Worm (Caenorhabditis elegans) whole organism, late embryonic: ENCODE measurements around the gene mrpl-22.

Experiments
- C08G9.2 ChIP-seq: sonication (generic microtip); optimal IDR thresholded peaks from 2 replicates; lab custom pipeline; 2016; ENCODE audit warnings: mild to moderate bottlenecking, missing genetic modification characterization, moderate library complexity, missing compliant biosample characterization
- C38D4.7 ChIP-seq: fragments of 200-800 bp; sonication (Bioruptor generic); optimal IDR thresholded peaks from 2 replicates; lab custom pipeline; 2018; ENCODE audit warnings: mild to moderate bottlenecking, missing genetic modification characterization, moderate library complexity, missing compliant biosample characterization
- F13H6.1 ChIP-seq: sonication (generic microtip); optimal IDR thresholded peaks from 2 replicates; lab custom pipeline; 2016; ENCODE audit warnings: missing genetic modification characterization, missing compliant biosample characterization
- K02D7.2 ChIP-seq: sonication (generic microtip); optimal IDR thresholded peaks from 2 replicates; lab custom pipeline; 2017; ENCODE audit warnings: mild to moderate bottlenecking, missing genetic modification characterization, missing compliant biosample characterization
- K09A11.1 ChIP-seq: sonication (generic microtip); optimal IDR thresholded peaks from 2 replicates; lab custom pipeline; 2017; ENCODE audit warnings: antibody characterized with exemption, mild to moderate bottlenecking, missing genetic modification characterization, missing compliant biosample characterization; ENCODE audit not compliant: insufficient read depth
- T23F11.4 ChIP-seq: fragments of 200-800 bp; sonication (Bioruptor generic); optimal IDR thresholded peaks from 2 replicates; lab custom pipeline; 2018; ENCODE audit warnings: mild to moderate bottlenecking, missing genetic modification characterization, missing compliant biosample characterization
- Y22D7AL.16 ChIP-seq: sonication (generic microtip); optimal IDR thresholded peaks from 2 replicates; lab custom pipeline; 2016; ENCODE audit warnings: missing genetic modification characterization, missing compliant biosample characterization
- ceh-14 ChIP-seq: sonication (generic microtip); optimal IDR thresholded peaks from 2 replicates; lab custom pipeline; 2016; ENCODE audit warnings: missing genotype, missing genetic modification characterization, missing compliant biosample characterization
- ceh-19 ChIP-seq: fragments of 200-800 bp; sonication (Bioruptor generic); optimal IDR thresholded peaks from 2 replicates; lab custom pipeline; 2018; ENCODE audit warnings: mild to moderate bottlenecking, missing genetic modification characterization, missing compliant biosample characterization
- ceh-2 ChIP-seq: sonication (generic microtip); optimal IDR thresholded peaks from 2 replicates; lab custom pipeline; 2016; ENCODE audit warnings: missing genotype, missing genetic modification characterization, missing compliant biosample characterization
- ceh-24 ChIP-seq: sonication (generic microtip); optimal IDR thresholded peaks from 2 replicates; lab custom pipeline; 2016; ENCODE audit warnings: mild to moderate bottlenecking, missing genetic modification characterization, missing compliant biosample characterization
- ceh-31 ChIP-seq: sonication (generic microtip); optimal IDR thresholded peaks from 2 replicates; lab custom pipeline; 2016; ENCODE audit warnings: missing genetic modification characterization, missing compliant biosample characterization
- ceh-34 ChIP-seq: sonication (generic microtip); optimal IDR thresholded peaks from 2 replicates; lab custom pipeline; 2016; ENCODE audit warnings: mild to moderate bottlenecking, missing genetic modification characterization, missing compliant biosample characterization
- ceh-45 ChIP-seq: fragments of 200-800 bp; sonication (Bioruptor generic); IDR thresholded peaks from 2 replicates; pipeline ENCODE4 v1.3.6; 2022; ENCODE audit warnings: missing genetic modification reagents, missing genetic modification characterization, missing compliant biosample characterization
- ceh-48 ChIP-seq: sonication (generic microtip); optimal IDR thresholded peaks from 2 replicates; lab custom pipeline; 2016; ENCODE audit warnings: missing genetic modification characterization, inconsistent platforms, missing compliant biosample characterization
- ceh-6 ChIP-seq: fragments of 200-800 bp; sonication (Bioruptor generic); optimal IDR thresholded peaks from 2 replicates; lab custom pipeline; 2018; ENCODE audit warnings: mild to moderate bottlenecking, missing genetic modification characterization, missing compliant biosample characterization
- ceh-9 ChIP-seq: sonication (generic microtip); optimal IDR thresholded peaks from 2 replicates; lab custom pipeline; 2016; ENCODE audit warnings: mild to moderate bottlenecking, missing genetic modification characterization, inconsistent platforms, missing compliant biosample characterization
- dmd-4 ChIP-seq: sonication (generic microtip); optimal IDR thresholded peaks from 2 replicates; lab custom pipeline; 2016; ENCODE audit warnings: borderline replicate concordance, missing genetic modification characterization, missing compliant biosample characterization
- dve-1 ChIP-seq: sonication (generic microtip); optimal IDR thresholded peaks from 2 replicates; lab custom pipeline; 2017; ENCODE audit warnings: antibody characterized with exemption, mild to moderate bottlenecking, missing genetic modification characterization, missing compliant biosample characterization
- elt-2 ChIP-seq: sonication (generic microtip); optimal IDR thresholded peaks from 2 replicates; lab custom pipeline; 2016; ENCODE audit warnings: missing genetic modification reagents, missing genetic modification characterization, missing compliant biosample characterization
- ets-4 ChIP-seq: sonication (generic microtip); optimal IDR thresholded peaks from 2 replicates; lab custom pipeline; 2016; ENCODE audit warnings: missing genetic modification characterization, missing compliant biosample characterization
- eyg-1 ChIP-seq: sonication (generic microtip); optimal IDR thresholded peaks from 2 replicates; lab custom pipeline; 2016; ENCODE audit warnings: missing genotype, missing genetic modification characterization, missing compliant biosample characterization
- fkh-10 ChIP-seq: fragments of 150-350 bp; optimal IDR thresholded peaks from 2 replicates; lab custom pipeline; 2014; ENCODE audit warnings: missing biosample characterization, missing genetic modification reagents, missing genetic modification characterization
- gmeb-2 ChIP-seq: sonication (generic microtip); optimal IDR thresholded peaks from 2 replicates; lab custom pipeline; 2016; ENCODE audit warnings: missing genetic modification characterization, inconsistent platforms, missing compliant biosample characterization
- hlh-15 ChIP-seq: sonication (generic microtip); optimal IDR thresholded peaks from 2 replicates; lab custom pipeline; 2016; ENCODE audit warnings: missing genetic modification characterization, missing compliant biosample characterization
- hlh-6 ChIP-seq: sonication (generic microtip); optimal IDR thresholded peaks from 2 replicates; lab custom pipeline; 2016; ENCODE audit warnings: missing genotype, missing genetic modification characterization, missing compliant biosample characterization
- lim-6 ChIP-seq: sonication (generic microtip); optimal IDR thresholded peaks from 2 replicates; lab custom pipeline; 2016; ENCODE audit warnings: missing genetic modification characterization, missing compliant biosample characterization
- madf-2 ChIP-seq: sonication (generic microtip); optimal IDR thresholded peaks from 2 replicates; lab custom pipeline; 2017; ENCODE audit warnings: missing genetic modification characterization, missing compliant biosample characterization
- mec-3 ChIP-seq: sonication (generic microtip); optimal IDR thresholded peaks from 2 replicates; lab custom pipeline; 2016; ENCODE audit warnings: borderline replicate concordance, missing genetic modification characterization, missing compliant biosample characterization
- nfya-1 ChIP-seq: sonication (generic microtip); optimal IDR thresholded peaks from 2 replicates; lab custom pipeline; 2017; ENCODE audit warnings: missing genetic modification characterization, mild to moderate bottlenecking, missing compliant biosample characterization, antibody characterized with exemption, moderate library complexity
- nhr-11 ChIP-seq: fragments of 150-350 bp; optimal IDR thresholded peaks from 2 replicates; lab custom pipeline; 2014; ENCODE audit warnings: missing biosample characterization, missing genetic modification characterization
- npax-4 ChIP-seq: sonication (generic microtip); optimal IDR thresholded peaks from 2 replicates; lab custom pipeline; 2016; ENCODE audit warnings: missing genetic modification characterization, missing compliant biosample characterization
- odd-2 ChIP-seq: sonication (generic microtip); optimal IDR thresholded peaks from 2 replicates; lab custom pipeline; 2017; ENCODE audit warnings: antibody characterized with exemption, mild to moderate bottlenecking, missing genetic modification characterization, missing compliant biosample characterization
- pag-3 ChIP-seq: sonication (generic microtip); optimal IDR thresholded peaks from 2 replicates; lab custom pipeline; 2016; ENCODE audit warnings: missing compliant biosample characterization, missing genetic modification characterization, borderline replicate concordance
- pax-1 ChIP-seq: fragments of 150-350 bp; optimal IDR thresholded peaks from 2 replicates; lab custom pipeline; 2014; ENCODE audit warnings: missing biosample characterization, missing genetic modification characterization
- pha-2 ChIP-seq: sonication (generic microtip); optimal IDR thresholded peaks from 2 replicates; lab custom pipeline; 2017; ENCODE audit warnings: mild to moderate bottlenecking, missing genetic modification characterization, missing compliant biosample characterization
- pha-4 ChIP-seq: fragments of 150-350 bp; optimal IDR thresholded peaks from 2 replicates; lab custom pipeline; 2018; ENCODE audit warnings: missing biosample characterization, missing genetic modification reagents, missing genetic modification characterization
- rnt-1 ChIP-seq: sonication (generic microtip); optimal IDR thresholded peaks from 2 replicates; lab custom pipeline; 2016; ENCODE audit warnings: missing genetic modification characterization, missing compliant biosample characterization
- sox-2 ChIP-seq: fragments of 200-800 bp; sonication (Bioruptor generic); IDR thresholded peaks from 2 replicates; pipeline ENCODE4 v1.3.6; 2022; ENCODE audit warnings: missing genetic modification reagents, missing genetic modification characterization, missing compliant biosample characterization
- sox-4 ChIP-seq: sonication (generic microtip); optimal IDR thresholded peaks from 2 replicates; lab custom pipeline; 2017; ENCODE audit warnings: mild to moderate bottlenecking, missing genetic modification characterization, inconsistent platforms, missing compliant biosample characterization
- syd-9 ChIP-seq: sonication (generic microtip); optimal IDR thresholded peaks from 2 replicates; lab custom pipeline; 2016; ENCODE audit warnings: mild to moderate bottlenecking, missing genetic modification characterization, moderate library complexity, missing compliant biosample characterization
- tbx-7 ChIP-seq: sonication (generic microtip); optimal IDR thresholded peaks from 2 replicates; lab custom pipeline; 2016; ENCODE audit warnings: missing genotype, missing genetic modification characterization, missing compliant biosample characterization
- ttx-3 ChIP-seq: sonication (generic microtip); optimal IDR thresholded peaks from 2 replicates; lab custom pipeline; 2016; ENCODE audit warnings: missing genetic modification reagents, missing genetic modification characterization, missing compliant biosample characterization
- unc-55 ChIP-seq: sonication (generic microtip); optimal IDR thresholded peaks from 2 replicates; lab custom pipeline; 2017; ENCODE audit warnings: missing biosample characterization, missing genetic modification reagents, missing genetic modification characterization
- unc-86 ChIP-seq: sonication (generic microtip); optimal IDR thresholded peaks from 2 replicates; lab custom pipeline; 2016; ENCODE audit warnings: missing genetic modification characterization, missing compliant biosample characterization
- zip-5 ChIP-seq: sonication (generic microtip); optimal IDR thresholded peaks from 2 replicates; lab custom pipeline; 2016; ENCODE audit warnings: missing genetic modification characterization, missing compliant biosample characterization
- ztf-16 ChIP-seq: sonication (generic microtip); optimal IDR thresholded peaks from 2 replicates; lab custom pipeline; 2017; ENCODE audit warnings: missing genetic modification characterization, missing compliant biosample characterization

Gene mrpl-22

DNA sequence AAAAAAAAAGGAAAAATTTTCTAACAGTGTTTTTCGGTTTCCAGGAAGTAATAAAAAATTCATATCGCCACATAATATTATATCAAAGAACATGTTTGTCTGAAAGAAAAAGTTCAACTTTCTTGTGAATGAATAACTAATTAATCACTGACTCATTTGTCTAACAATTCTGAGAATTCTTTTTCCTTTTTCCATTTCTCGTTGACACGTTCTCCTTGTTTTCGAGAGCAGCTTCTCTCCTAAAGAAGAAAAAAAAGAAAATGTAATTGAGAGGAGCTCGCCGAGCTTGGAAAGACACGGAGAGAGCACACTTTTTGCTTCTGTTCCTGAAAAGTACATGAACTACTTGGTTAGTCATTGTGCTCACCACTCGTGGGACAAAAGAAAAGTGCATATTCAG is 7.1 kb upstream of the mrpl-22 start:
- TF ChIP-seq pha-4 (tag; lab: Kevin White, UChicago) = no peak
- no peak for TF ChIP-seq unc-55 (GFP tag; lab: Kevin White, UChicago)
- no peak for TF ChIP-seq eyg-1
- no peak for TF ChIP-seq unc-86 (tag; lab: Kevin White, UChicago)
- TF ChIP-seq nfya-1 = no peak
- no peak for TF ChIP-seq pha-2
- TF ChIP-seq tbx-7 = no peak
- no peak for TF ChIP-seq sox-2 (GFP tag; lab: Robert Waterston, UW)
- no peak for TF ChIP-seq ztf-16
- no peak for TF ChIP-seq ceh-24
- TF ChIP-seq gmeb-2 (tag; lab: Kevin White, UChicago) = no peak
- no peak for TF ChIP-seq pax-1
- no peak for TF ChIP-seq T23F11.4 (GFP tag; lab: Kevin White, UChicago)
- TF ChIP-seq C38D4.7 (GFP tag; lab: Kevin White, UChicago) = no peak
- no peak for TF ChIP-seq ceh-19 (GFP tag; lab: Kevin White, UChicago)
- TF ChIP-seq dve-1 = no peak
- TF ChIP-seq hlh-6 (tag; lab: Kevin White, UChicago) = no peak
- TF ChIP-seq fkh-10 (GFP tag; lab: Kevin White, UChicago) = no peak
- TF ChIP-seq pag-3 (tag; lab: Kevin White, UChicago) = no peak
- TF ChIP-seq mec-3 (tag; lab: Kevin White, UChicago) = no peak

DNA sequence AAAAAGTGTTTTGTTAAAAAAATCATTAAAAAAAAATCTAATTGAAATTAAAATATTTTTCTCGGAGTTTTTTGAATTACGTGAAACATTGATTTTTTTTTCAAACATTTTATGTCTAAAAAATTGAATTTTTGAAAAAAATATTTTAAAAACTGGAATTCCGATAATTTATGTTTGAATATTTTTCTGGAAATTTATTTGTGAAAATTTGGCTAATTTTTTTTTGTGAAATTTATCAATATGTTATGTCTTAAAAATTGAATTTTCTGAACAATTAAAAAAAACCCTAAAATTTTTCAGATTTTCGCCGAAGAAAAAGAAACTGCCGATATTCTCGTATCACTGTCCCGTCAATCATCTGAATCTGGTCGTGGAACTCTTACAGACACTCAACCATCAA is 2.9 kb upstream of the mrpl-22 start, which contains the start of gene Y39A1A.24:
Gene Y39A1A.24 (plus strand): TSS at position 301 of the 400 bp plus-strand sequence.
- no peak for TF ChIP-seq hlh-6 (tag; lab: Kevin White, UChicago)
- no peak for TF ChIP-seq gmeb-2 (tag; lab: Kevin White, UChicago)
- TF ChIP-seq sox-4 (tag; lab: Kevin White, UChicago) = no peak
- no peak for TF ChIP-seq ceh-14 (tag; lab: Kevin White, UChicago)
- no peak for TF ChIP-seq K09A11.1 (tag; lab: Kevin White, UChicago)
- TF ChIP-seq ets-4 (tag; lab: Kevin White, UChicago) = no peak
- no peak for TF ChIP-seq odd-2
- TF ChIP-seq nhr-11 (tag; lab: Kevin White, UChicago) = no peak
- TF ChIP-seq hlh-15 (tag; lab: Kevin White, UChicago) = no peak
- TF ChIP-seq dmd-4 (tag; lab: Kevin White, UChicago) = no peak
- TF ChIP-seq ztf-16 = no peak
- no peak for TF ChIP-seq C08G9.2 (tag; lab: Kevin White, UChicago)
- no peak for TF ChIP-seq F13H6.1 (tag; lab: Kevin White, UChicago)
- TF ChIP-seq ceh-6 (GFP tag; lab: Kevin White, UChicago) = no peak
- TF ChIP-seq C38D4.7 (GFP tag; lab: Kevin White, UChicago) = no peak
- TF ChIP-seq ceh-34 = no peak

DNA sequence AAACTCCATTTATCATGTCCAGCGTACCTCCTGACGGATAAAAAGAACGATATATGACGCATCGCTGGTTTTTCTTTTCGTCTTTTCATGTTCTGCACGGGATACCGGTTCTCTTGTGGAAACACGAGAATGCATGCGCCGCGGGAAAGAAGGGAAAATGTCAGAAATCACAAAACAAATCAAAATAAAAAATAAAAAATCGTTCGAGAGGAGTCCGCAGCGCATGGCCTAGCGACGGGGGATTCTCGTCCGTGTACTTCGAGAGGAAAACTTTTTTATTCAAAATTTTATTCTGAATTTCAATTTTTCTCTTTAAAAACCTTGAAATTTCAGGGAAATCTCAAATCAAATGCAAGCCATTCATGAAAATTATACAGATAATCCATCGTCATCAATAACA is 5.9 kb downstream of the mrpl-22 start, which contains the start of the genes lron-10 and hpr-9:
Gene lron-10 (minus strand): TSS at position 162 of the 400 bp plus-strand sequence.
Gene hpr-9 (plus strand): TSS at position 344 of the 400 bp plus-strand sequence.
- no peak for TF ChIP-seq C38D4.7 (GFP tag; lab: Kevin White, UChicago)
- TF ChIP-seq zip-5 (tag; lab: Kevin White, UChicago) = peak; percentile 55
- TF ChIP-seq unc-86 (tag; lab: Kevin White, UChicago) = no peak
- TF ChIP-seq fkh-10 (GFP tag; lab: Kevin White, UChicago) = no peak
- no peak for TF ChIP-seq eyg-1
- TF ChIP-seq ceh-19 (GFP tag; lab: Kevin White, UChicago) = no peak
- no peak for TF ChIP-seq K02D7.2 (tag; lab: Kevin White, UChicago)
- peak; percentile 87 for TF ChIP-seq C08G9.2 (tag; lab: Kevin White, UChicago)
- TF ChIP-seq rnt-1 (tag; lab: Kevin White, UChicago) = peak; percentile 3
- no peak for TF ChIP-seq pha-4 (tag; lab: Kevin White, UChicago)
- no peak for TF ChIP-seq ttx-3 (tag; lab: Kevin White, UChicago)
- TF ChIP-seq sox-2 (GFP tag; lab: Robert Waterston, UW) = no peak
- TF ChIP-seq hlh-15 (tag; lab: Kevin White, UChicago) = no peak
- no peak for TF ChIP-seq ceh-45 (GFP tag; lab: Robert Waterston, UW)
- peak; percentile 80 for TF ChIP-seq ceh-2 (tag; lab: Kevin White, UChicago)
- no peak for TF ChIP-seq hlh-6 (tag; lab: Kevin White, UChicago)
- no peak for TF ChIP-seq ceh-6 (GFP tag; lab: Kevin White, UChicago)
- TF ChIP-seq T23F11.4 (GFP tag; lab: Kevin White, UChicago) = no peak
- no peak for TF ChIP-seq ceh-24
- TF ChIP-seq elt-2 = peak; percentile 23
- TF ChIP-seq K09A11.1 (tag; lab: Kevin White, UChicago) = no peak
- TF ChIP-seq npax-4 (tag; lab: Kevin White, UChicago) = no peak
- no peak for TF ChIP-seq lim-6 (tag; lab: Kevin White, UChicago)
- no peak for TF ChIP-seq dmd-4 (tag; lab: Kevin White, UChicago)
- TF ChIP-seq ceh-31 = peak; percentile 83
- no peak for TF ChIP-seq nhr-11 (tag; lab: Kevin White, UChicago)
- no peak for TF ChIP-seq ceh-48 (tag; lab: Kevin White, UChicago)
- no peak for TF ChIP-seq Y22D7AL.16 (tag; lab: Kevin White, UChicago)
- TF ChIP-seq madf-2 (tag; lab: Kevin White, UChicago) = no peak
- TF ChIP-seq ceh-9 (tag; lab: Kevin White, UChicago) = no peak
- TF ChIP-seq syd-9 (tag; lab: Kevin White, UChicago) = no peak
- TF ChIP-seq unc-55 (GFP tag; lab: Kevin White, UChicago) = no peak
